Worm (Caenorhabditis elegans): ENCODE measurements around the gene K02G10.5.

- TF ChIP-seq nhr-90 (tag; optimal IDR thresholded peaks at IDR 0.05; ENCODE audit: poor library complexity) (no peak), Y116A8C.19 (tag; optimal IDR thresholded peaks at IDR 0.05; ENCODE audit: borderline replicate concordance) (no peak), nhr-76 (tag; optimal IDR thresholded peaks at IDR 0.05) (no peak), blmp-1 (tag; optimal IDR thresholded peaks at IDR 0.05) (no peak), ets-5 (GFP tag; IDR thresholded peaks at IDR 0.05) (no peak), snpc-4 (tag; optimal IDR thresholded peaks at IDR 0.05) (no peak), ztf-11 (tag; optimal IDR thresholded peaks at IDR 0.05) (no peak), sox-4 (tag; optimal IDR thresholded peaks at IDR 0.05) (no peak), elt-3 (tag; optimal IDR thresholded peaks at IDR 0.05) (no peak), irx-1 (tag; optimal IDR thresholded peaks at IDR 0.05) (no peak)
These were observed 14.3 kb downstream of the K02G10.5 start for ce11 chrX:4676702-4677101.

Data from whole organism, L1 larva.